Worm (Caenorhabditis elegans): ENCODE results near the gene F19B6.10.

The F19B6.10 gene

ce11 chrIV:12371879-12372278, 34.9 kb downstream of the F19B6.10 start, which contains the start of gene wdr-46 (continued):
- no peak for TF ChIP-seq F55B11.4 (tag; optimal IDR thresholded peaks at IDR 0.05; ENCODE audit: borderline replicate concordance, insufficient read depth)
- no peak for TF ChIP-seq Y67H2A.10 (GFP tag; conservative IDR thresholded peaks at IDR 0.05)
- TF ChIP-seq ceh-100 (GFP tag; IDR thresholded peaks at IDR 0.05) = peak; percentile 17; the same call in 1 of the 2 replicates
- TF ChIP-seq ceh-40 (GFP tag; IDR thresholded peaks at IDR 0.05) = no peak
- TF ChIP-seq nhr-90 (tag; optimal IDR thresholded peaks at IDR 0.05) = no peak
- no peak for TF ChIP-seq ztf-28 (GFP tag; IDR thresholded peaks at IDR 0.05)
- no peak for TF ChIP-seq snpc-3.4 (tag; optimal IDR thresholded peaks at IDR 0.05)
- no peak for TF ChIP-seq cebp-2 (GFP tag; IDR thresholded peaks at IDR 0.05)
- TF ChIP-seq lag-1 (GFP tag; IDR thresholded peaks at IDR 0.05) = no peak
- no peak for TF ChIP-seq B0261.1 (tag; optimal IDR thresholded peaks at IDR 0.05)
- TF ChIP-seq lin-40 (tag; optimal IDR thresholded peaks at IDR 0.05) = no peak
- TF ChIP-seq K11D2.4 (GFP tag; IDR thresholded peaks at IDR 0.05) = peak; percentile 42; the same call in 1 of the 2 replicates
- peak; percentile 30; the same call in 1 of the 2 replicates for TF ChIP-seq madf-8 (GFP tag; conservative IDR thresholded peaks at IDR 0.05)
- TF ChIP-seq D2030.7 (GFP tag; IDR thresholded peaks at IDR 0.05) = 0 out of 2 replicates have a peak, but pooled peaks have one; percentile 26
- no peak for TF ChIP-seq rcor-1 (GFP tag; IDR thresholded peaks at IDR 0.05)
- no peak for TF ChIP-seq somi-1 (GFP tag; optimal IDR thresholded peaks at IDR 0.05)
- TF ChIP-seq ets-4 (GFP tag; optimal IDR thresholded peaks at IDR 0.05) = no peak
- no peak for TF ChIP-seq T26A5.8 (tag; optimal IDR thresholded peaks at IDR 0.05)
- TF ChIP-seq C17E4.6 (GFP tag; IDR thresholded peaks at IDR 0.05) = 0 out of 2 replicates have a peak, but pooled peaks have one; percentile 7
- TF ChIP-seq ccch-3 (GFP tag; optimal IDR thresholded peaks at IDR 0.05) = no peak
- TF ChIP-seq F23B12.7 (tag; optimal IDR thresholded peaks at IDR 0.05; ENCODE audit: insufficient read depth) = peak; percentile 34
- peak; percentile 61 for TF ChIP-seq F33H1.4 (GFP tag; IDR thresholded peaks at IDR 0.05)
- TF ChIP-seq C06A6.2 (GFP tag; conservative IDR thresholded peaks at IDR 0.05) = 0 out of 2 replicates have a peak, but pooled peaks have one; percentile 29
- peak; percentile 2 for TF ChIP-seq chd-7 (tag; optimal IDR thresholded peaks at IDR 0.05)
- no peak for TF ChIP-seq fkh-3 (tag; optimal IDR thresholded peaks at IDR 0.05)
- TF ChIP-seq athp-1 (tag; optimal IDR thresholded peaks at IDR 0.05) = no peak
- peak; percentile 61 for TF ChIP-seq tbp1 (GFP tag; optimal IDR thresholded peaks at IDR 0.05)
- no peak for TF ChIP-seq snpc-1.1 (tag; optimal IDR thresholded peaks at IDR 0.05; ENCODE audit: insufficient read depth)
- TF ChIP-seq lsl-1 (GFP tag; optimal IDR thresholded peaks at IDR 0.05) = peak; percentile 86
- no peak for TF ChIP-seq zfh-2 (GFP tag; conservative IDR thresholded peaks at IDR 0.05)
- no peak for TF ChIP-seq Y53F4B.3 (GFP tag; IDR thresholded peaks at IDR 0.05)
- TF ChIP-seq dpff-1 (tag; optimal IDR thresholded peaks at IDR 0.05) = no peak
- TF ChIP-seq lin-35 (GFP tag; optimal IDR thresholded peaks at IDR 0.05) = peak; percentile 65 to 95 (median 79)
- TF ChIP-seq F57C9.4 (tag; optimal IDR thresholded peaks at IDR 0.05) = no peak
- no peak for TF ChIP-seq F22D6.2 (tag; optimal IDR thresholded peaks at IDR 0.05)
- no peak for TF ChIP-seq ztf-22 (GFP tag; optimal IDR thresholded peaks at IDR 0.05)
- TF ChIP-seq hlh-12 (tag; optimal IDR thresholded peaks at IDR 0.05) = no peak
- TF ChIP-seq egrh-3 (GFP tag; IDR thresholded peaks at IDR 0.05) = no peak
- peak; percentile 60 for TF ChIP-seq pbrm-1 (GFP tag; IDR thresholded peaks at IDR 0.05)
- TF ChIP-seq Y56A3A.18 (GFP tag; IDR thresholded peaks at IDR 0.05) = peak; percentile 54; the same call in 1 of the 2 replicates
- no peak for TF ChIP-seq unc-130 (GFP tag; optimal IDR thresholded peaks at IDR 0.05)
- no peak for TF ChIP-seq let-607 (tag; optimal IDR thresholded peaks at IDR 0.05)
- no peak for TF ChIP-seq rpc-1 (optimal IDR thresholded peaks at IDR 0.05)
- no peak for TF ChIP-seq rpc-1 (tag; optimal IDR thresholded peaks at IDR 0.05)
- no peak for TF ChIP-seq ceh-27 (GFP tag; optimal IDR thresholded peaks at IDR 0.05)
- TF ChIP-seq lin-54 (GFP tag; optimal IDR thresholded peaks at IDR 0.05) = peak; percentile 97
- no peak for TF ChIP-seq K12H6.12 (tag; optimal IDR thresholded peaks at IDR 0.05)
- TF ChIP-seq attf-3 (GFP tag; conservative IDR thresholded peaks at IDR 0.05) = no peak
- TF ChIP-seq xnd-1 (tag; optimal IDR thresholded peaks at IDR 0.05) = no peak

Data from whole organism, young adult.